Worm (Caenorhabditis elegans) whole organism, early embryonic: ENCODE results near the gene C53A5.11.

Experiments used
- B0310.2 ChIP-seq: sonication (generic microtip); optimal IDR thresholded peaks from 2 replicates; lab custom pipeline; 2016; ENCODE audit warnings: mild to moderate bottlenecking, missing genetic modification characterization, missing compliant biosample characterization
- F13C5.2 ChIP-seq: sonication (generic microtip); optimal IDR thresholded peaks from 2 replicates; lab custom pipeline; 2017; ENCODE audit warnings: mild to moderate bottlenecking, missing genetic modification characterization, inconsistent platforms, missing compliant biosample characterization
- aly-1 ChIP-seq: sonication (generic microtip); optimal IDR thresholded peaks from 2 replicates; lab custom pipeline; 2016; ENCODE audit warnings: missing genetic modification characterization, missing compliant biosample characterization
- ama-1 ChIP-seq: fragments of 150-350 bp; optimal IDR thresholded peaks from 2 replicates; lab custom pipeline; 2014
- ceh-13 ChIP-seq: fragments of 200-800 bp; sonication (Bioruptor generic); optimal IDR thresholded peaks from 2 replicates; lab custom pipeline; 2018; ENCODE audit warnings: mild to moderate bottlenecking, missing genetic modification characterization, missing compliant biosample characterization
- ceh-36 ChIP-seq: sonication (generic microtip); optimal IDR thresholded peaks from 2 replicates; lab custom pipeline; 2016; ENCODE audit warnings: missing genetic modification characterization, inconsistent platforms, missing compliant biosample characterization
- ets-7 ChIP-seq: sonication (generic microtip); optimal IDR thresholded peaks from 2 replicates; lab custom pipeline; 2016; ENCODE audit warnings: missing genotype, missing genetic modification characterization, missing compliant biosample characterization
- flt-1 ChIP-seq: fragments of 200-800 bp; sonication (Bioruptor generic); IDR thresholded peaks from 2 replicates; pipeline ENCODE4 v1.3.6; 2022; ENCODE audit warnings: missing genetic modification characterization, missing compliant biosample characterization
- hmbx-1 ChIP-seq: sonication (generic microtip); optimal IDR thresholded peaks from 2 replicates; lab custom pipeline; 2016; ENCODE audit warnings: mild to moderate bottlenecking, missing genetic modification characterization, missing compliant biosample characterization
- hmg-4 ChIP-seq: fragments of 200-800 bp; sonication (Bioruptor generic); optimal IDR thresholded peaks from 2 replicates; lab custom pipeline; 2018; ENCODE audit warnings: mild to moderate bottlenecking, missing genetic modification characterization, missing compliant biosample characterization
- hnd-1 ChIP-seq: sonication (generic microtip); optimal IDR thresholded peaks from 2 replicates; lab custom pipeline; 2016; ENCODE audit warnings: missing genetic modification characterization, missing compliant biosample characterization
- pes-1 ChIP-seq: fragments of 200-800 bp; sonication (Bioruptor generic); IDR thresholded peaks from 2 replicates; pipeline ENCODE4 v1.3.6; 2022; ENCODE audit warnings: missing genetic modification reagents, missing genetic modification characterization, missing compliant biosample characterization
- scrt-1 ChIP-seq: fragments of 200-800 bp; sonication (Bioruptor generic); IDR thresholded peaks from 2 replicates; pipeline ENCODE4 v1.3.6; 2022; ENCODE audit warnings: missing genetic modification characterization, missing compliant biosample characterization
- sea-1 ChIP-seq: fragments of 200-800 bp; sonication (Bioruptor generic); conservative IDR thresholded peaks from 2 replicates; pipeline ENCODE4 v1.3.6; 2022; ENCODE audit warnings: missing genetic modification characterization, missing compliant biosample characterization
- tbx-11 ChIP-seq: fragments of 200-800 bp; sonication (Bioruptor generic); IDR thresholded peaks from 2 replicates; pipeline ENCODE4 v1.3.6; 2022; ENCODE audit warnings: missing genetic modification characterization, missing compliant biosample characterization
- tbx-37 ChIP-seq: fragments of 200-800 bp; sonication (Bioruptor generic); conservative IDR thresholded peaks from 2 replicates; pipeline ENCODE4 v1.3.6; 2022; ENCODE audit warnings: missing genetic modification reagents, missing genetic modification characterization, missing compliant biosample characterization
- tra-4 ChIP-seq: sonication (generic microtip); optimal IDR thresholded peaks from 2 replicates; lab custom pipeline; 2017; ENCODE audit warnings: missing genetic modification characterization, missing compliant biosample characterization

Gene C53A5.11

DNA sequence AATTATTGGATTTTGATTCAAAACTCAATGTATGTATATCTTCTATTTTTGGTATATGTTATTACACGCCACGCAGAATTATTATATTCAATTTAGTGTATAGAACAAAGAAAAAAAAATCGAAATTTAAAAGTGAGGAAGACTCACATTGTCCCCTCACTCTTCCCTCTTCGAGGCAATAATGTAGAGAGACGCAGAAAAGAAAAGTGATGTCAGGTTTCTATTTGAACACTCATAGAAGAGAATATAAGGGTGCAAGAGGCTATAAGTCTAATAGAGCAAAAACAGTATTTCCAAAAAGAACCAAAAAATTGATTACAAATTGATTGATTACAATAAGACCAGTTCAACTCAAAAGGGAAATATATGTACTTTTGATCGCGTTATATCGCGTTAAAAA lies 14.2 kb upstream of the C53A5.11 start:
- no peak for TF ChIP-seq F13C5.2 (tag; lab: Kevin White, UChicago)
- no peak for TF ChIP-seq aly-1 (tag; lab: Kevin White, UChicago)
- TF ChIP-seq hmbx-1 (tag; lab: Kevin White, UChicago), result no peak
- no peak for TF ChIP-seq B0310.2 (tag; lab: Kevin White, UChicago)
- TF ChIP-seq scrt-1 (GFP tag; lab: Robert Waterston, UW), result no peak
- TF ChIP-seq ceh-36 (tag; lab: Kevin White, UChicago), result no peak
- TF ChIP-seq sea-1, result no peak
- TF ChIP-seq hnd-1 (tag; lab: Kevin White, UChicago), result no peak
- no peak for TF ChIP-seq flt-1 (GFP tag; lab: Robert Waterston, UW)
- TF ChIP-seq tra-4 (tag; lab: Kevin White, UChicago), result no peak
- no peak for TF ChIP-seq pes-1 (GFP tag; lab: Robert Waterston, UW)
- TF ChIP-seq tbx-11 (GFP tag; lab: Robert Waterston, UW), result no peak
- no peak for TF ChIP-seq ets-7
- TF ChIP-seq ceh-13, result no peak
- no peak for TF ChIP-seq ama-1 (lab: Kevin White, UChicago)
- TF ChIP-seq tbx-37, result no peak
- TF ChIP-seq hmg-4 (GFP tag; lab: Kevin White, UChicago), result no peak

DNA sequence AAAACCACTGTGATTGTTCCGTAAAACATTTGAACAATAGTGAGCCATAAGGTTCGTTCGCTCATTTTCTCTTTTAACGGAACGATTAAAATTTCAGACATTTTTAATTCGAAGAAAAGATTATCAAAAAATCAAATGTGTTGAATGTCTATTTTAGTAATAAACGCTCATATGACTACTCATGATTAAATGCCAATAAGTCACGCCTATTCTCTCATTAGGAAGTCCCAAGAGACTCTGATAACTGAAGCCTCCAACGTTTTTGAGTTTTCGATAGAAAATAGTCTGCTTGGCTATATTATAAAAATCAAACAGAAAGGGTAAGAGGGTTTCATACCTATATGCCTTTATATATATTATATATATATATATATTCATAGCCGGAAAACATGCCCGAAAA lies 6.5 kb upstream of the C53A5.11 start, which contains the start of gene srg-47:
TSS of gene srg-47 (minus strand) at position 101 of the 400 bp plus-strand sequence.
- TF ChIP-seq ama-1 (lab: Kevin White, UChicago) (no peak), sea-1 (no peak), hmg-4 (GFP tag; lab: Kevin White, UChicago) (no peak), hmbx-1 (tag; lab: Kevin White, UChicago) (no peak), ets-7 (no peak), tra-4 (tag; lab: Kevin White, UChicago) (no peak), F13C5.2 (tag; lab: Kevin White, UChicago) (no peak), tbx-11 (GFP tag; lab: Robert Waterston, UW) (no peak), aly-1 (tag; lab: Kevin White, UChicago) (no peak), scrt-1 (GFP tag; lab: Robert Waterston, UW) (no peak), flt-1 (GFP tag; lab: Robert Waterston, UW) (no peak), tbx-37 (no peak), ceh-13 (no peak), hnd-1 (tag; lab: Kevin White, UChicago) (no peak), pes-1 (GFP tag; lab: Robert Waterston, UW) (no peak), ceh-36 (tag; lab: Kevin White, UChicago) (no peak), B0310.2 (tag; lab: Kevin White, UChicago) (no peak)

DNA sequence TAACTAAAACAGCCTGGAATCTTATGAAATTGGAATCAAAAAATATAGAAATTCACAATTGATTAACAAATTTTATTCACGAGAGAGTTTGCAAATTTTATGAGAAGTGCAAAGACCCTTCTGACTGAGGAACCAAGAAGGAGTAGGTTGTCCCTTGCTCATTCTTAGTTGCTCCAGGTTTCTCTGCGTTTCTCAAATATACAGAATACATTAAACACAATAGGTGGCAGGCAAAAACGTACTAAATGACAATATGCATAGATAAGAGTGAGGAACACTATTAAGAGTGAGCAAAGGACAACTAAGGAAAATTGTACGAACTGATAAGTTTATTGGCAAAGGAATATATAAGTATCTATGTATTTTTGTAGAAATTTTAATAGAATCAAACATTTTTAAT lies 3.9 kb upstream of the C53A5.11 start, which contains the start of gene C53A5.9:
TSS of gene C53A5.9 (minus strand) at position 101 of the 400 bp plus-strand sequence.
- TF ChIP-seq scrt-1 (GFP tag; lab: Robert Waterston, UW), result no peak
- TF ChIP-seq F13C5.2 (tag; lab: Kevin White, UChicago), result no peak
- TF ChIP-seq hmg-4 (GFP tag; lab: Kevin White, UChicago), result no peak
- no peak for TF ChIP-seq hmbx-1 (tag; lab: Kevin White, UChicago)
- no peak for TF ChIP-seq ets-7
- no peak for TF ChIP-seq tra-4 (tag; lab: Kevin White, UChicago)
- no peak for TF ChIP-seq tbx-37

DNA sequence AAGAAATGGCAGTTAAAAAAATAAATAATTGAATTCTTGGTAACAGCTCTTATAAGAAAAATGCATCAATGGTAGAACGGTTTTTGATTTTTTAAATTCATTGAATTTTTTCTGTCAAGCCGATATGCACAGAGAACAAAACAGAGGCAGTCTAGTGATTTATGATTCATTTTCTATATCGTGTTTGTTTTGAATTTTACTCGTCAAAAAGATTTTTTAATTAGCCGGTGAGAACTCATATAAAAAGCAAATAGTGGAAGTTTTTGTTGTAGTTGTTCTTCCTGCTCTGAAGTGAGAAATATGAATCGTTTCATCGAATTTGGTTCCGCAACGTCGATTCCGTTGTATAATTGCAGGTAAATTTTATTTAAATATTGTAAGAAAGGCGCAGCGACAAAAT lies 3.4 kb upstream of the C53A5.11 start, which contains the start of gene srt-32:
TSS of gene srt-32 (plus strand) at position 301 of the 400 bp plus-strand sequence.
- TF ChIP-seq tbx-37 (no peak), tra-4 (tag; lab: Kevin White, UChicago) (no peak), ceh-13 (no peak), scrt-1 (GFP tag; lab: Robert Waterston, UW) (no peak), B0310.2 (tag; lab: Kevin White, UChicago) (no peak), hnd-1 (tag; lab: Kevin White, UChicago) (no peak), F13C5.2 (tag; lab: Kevin White, UChicago) (no peak), flt-1 (GFP tag; lab: Robert Waterston, UW) (no peak), ets-7 (no peak), ceh-36 (tag; lab: Kevin White, UChicago) (no peak), tbx-11 (GFP tag; lab: Robert Waterston, UW) (no peak), sea-1 (no peak), hmbx-1 (tag; lab: Kevin White, UChicago) (no peak), aly-1 (tag; lab: Kevin White, UChicago) (no peak)

DNA sequence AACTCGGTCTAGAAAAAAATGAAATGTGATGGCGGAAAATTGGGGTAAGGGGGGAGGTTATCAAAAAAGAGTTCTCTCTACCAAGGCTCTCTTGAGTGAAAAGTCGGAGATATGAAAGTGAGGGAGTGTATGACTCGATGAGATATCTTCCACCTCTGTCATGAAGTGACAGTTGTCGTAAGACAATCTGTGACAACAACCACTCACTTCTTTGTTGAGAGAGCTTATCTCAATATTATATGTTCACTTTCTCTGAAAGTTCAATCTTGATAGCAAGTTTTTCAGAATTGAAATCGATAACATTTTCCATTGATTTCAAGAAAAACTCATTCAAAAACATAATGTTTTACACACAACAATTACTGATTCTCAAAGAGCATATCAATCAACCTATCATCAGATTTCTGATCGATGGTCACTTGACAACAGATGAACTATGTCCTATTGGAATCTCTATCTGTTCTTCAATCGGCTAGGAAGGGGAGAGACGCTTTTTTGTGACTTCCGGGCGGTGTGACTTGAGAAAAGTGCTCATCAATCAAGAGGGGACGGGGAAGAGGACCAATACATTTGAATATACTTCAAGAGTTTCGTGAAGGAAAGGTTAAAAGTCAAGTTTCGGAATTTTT lies 14.2 kb downstream of the C53A5.11 start:
- TF ChIP-seq ets-7 (no peak), ceh-36 (tag; lab: Kevin White, UChicago) (no peak), tbx-37 (no peak), hnd-1 (tag; lab: Kevin White, UChicago) (no peak), hmbx-1 (tag; lab: Kevin White, UChicago) (no peak), flt-1 (GFP tag; lab: Robert Waterston, UW) (no peak), ceh-13 (no peak), scrt-1 (GFP tag; lab: Robert Waterston, UW) (no peak), tra-4 (tag; lab: Kevin White, UChicago) (no peak), B0310.2 (tag; lab: Kevin White, UChicago) (no peak), aly-1 (tag; lab: Kevin White, UChicago) (no peak), ama-1 (lab: Kevin White, UChicago) (no peak)

DNA sequence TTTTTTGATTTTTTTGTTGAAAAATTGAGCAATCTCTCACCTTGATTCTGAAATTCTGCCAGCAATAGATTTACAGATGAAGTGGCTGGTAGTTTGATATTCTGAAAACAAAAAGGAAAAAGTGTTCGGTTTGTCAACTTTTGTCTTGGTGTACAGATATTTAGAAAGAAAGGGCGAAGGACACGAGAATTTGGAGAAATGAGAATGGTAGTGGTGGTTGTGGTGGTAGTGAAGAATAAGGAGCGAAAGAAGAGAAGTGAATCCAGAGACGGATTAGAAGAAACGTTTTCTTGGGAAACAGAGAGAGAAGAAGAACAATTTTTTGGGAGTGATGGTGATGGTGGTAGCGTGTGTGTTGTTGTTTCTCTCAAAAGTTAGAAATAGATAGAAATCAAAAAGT lies 16.9 kb downstream of the C53A5.11 start, which contains the start of gene gar-3:
TSS of gene gar-3 (minus strand) at position 101 of the 400 bp plus-strand sequence.
- TF ChIP-seq hmg-4 (GFP tag; lab: Kevin White, UChicago) (no peak), ets-7 (no peak), hmbx-1 (tag; lab: Kevin White, UChicago) (no peak), B0310.2 (tag; lab: Kevin White, UChicago) (no peak), ceh-36 (tag; lab: Kevin White, UChicago) (no peak), F13C5.2 (tag; lab: Kevin White, UChicago) (no peak), tbx-37 (no peak), hnd-1 (tag; lab: Kevin White, UChicago) (no peak), scrt-1 (GFP tag; lab: Robert Waterston, UW) (no peak), ceh-13 (no peak), flt-1 (GFP tag; lab: Robert Waterston, UW) (no peak), tra-4 (tag; lab: Kevin White, UChicago) (no peak), aly-1 (tag; lab: Kevin White, UChicago) (no peak), sea-1 (no peak), tbx-11 (GFP tag; lab: Robert Waterston, UW) (no peak), ama-1 (lab: Kevin White, UChicago) (no peak)
